Fruit fly (Drosophila melanogaster): Measurements from ENCODE around the gene Glys.
A peak's percentile ranks its signal among the peaks of the same experiment; 100 is the strongest.

Glys gene

dm6 chr3R:15145491-15145890 is 1.8 kb downstream of the Glys start (continued):
- peak; percentile 10 for TF ChIP-seq CG11902 (GFP tag; optimal IDR thresholded peaks at IDR 0.05)
- peak; percentile 85 for TF ChIP-seq CG32006 (GFP tag; optimal IDR thresholded peaks at IDR 0.05)
- peak; percentile 64 for TF ChIP-seq CG7368 (GFP tag; optimal IDR thresholded peaks at IDR 0.05)
- peak; percentile 30 for TF ChIP-seq Hr39 (GFP tag; optimal IDR thresholded peaks at IDR 0.05)
- TF ChIP-seq fkh (GFP tag; optimal IDR thresholded peaks at IDR 0.05) = no peak
- TF ChIP-seq Eip93F (GFP tag; optimal IDR thresholded peaks at IDR 0.05) = no peak
- TF ChIP-seq OdsH (GFP tag; optimal IDR thresholded peaks at IDR 0.05) = peak; percentile 77
- no peak for TF ChIP-seq CG6808 (GFP tag; optimal IDR thresholded peaks at IDR 0.05)
- peak; percentile 70 for TF ChIP-seq CG10631 (GFP tag; optimal IDR thresholded peaks at IDR 0.05)
- peak; percentile 67 for TF ChIP-seq CG34406 (GFP tag; optimal IDR thresholded peaks at IDR 0.05)
- TF ChIP-seq acj6 (GFP tag; optimal IDR thresholded peaks at IDR 0.05) = peak; percentile 70
- TF ChIP-seq svp (GFP tag) = peak; percentile 82
- TF ChIP-seq fd85E (GFP tag; optimal IDR thresholded peaks at IDR 0.05) = no peak
- peak; percentile 85 for TF ChIP-seq CG6163 (GFP tag; IDR thresholded peaks at IDR 0.05)
- peak; percentile 36 for TF ChIP-seq lz (GFP tag; optimal IDR thresholded peaks at IDR 0.05)
- peak; percentile 17 for TF ChIP-seq CG31627 (GFP tag; optimal IDR thresholded peaks at IDR 0.05)
- peak; percentile 58 for TF ChIP-seq topi (GFP tag; optimal IDR thresholded peaks at IDR 0.05)
- peak; percentile 44 for TF ChIP-seq Smox (GFP tag; optimal IDR thresholded peaks at IDR 0.05)
- TF ChIP-seq Eip75B (GFP tag; optimal IDR thresholded peaks at IDR 0.05) = peak; percentile 80
- peak; percentile 95 for TF ChIP-seq Eip78C (GFP tag)
- no peak; the same call in 2 of the 3 replicates for TF ChIP-seq CG8119 (GFP tag; IDR thresholded peaks at IDR 0.05)
- TF ChIP-seq CG15336 (GFP tag; IDR thresholded peaks at IDR 0.05) = peak; percentile 85
- peak; percentile 63 for TF ChIP-seq CG8319 (GFP tag; optimal IDR thresholded peaks at IDR 0.05)
- TF ChIP-seq Lpt (GFP tag; optimal IDR thresholded peaks at IDR 0.05) = peak; percentile 28
- peak; percentile 75 for TF ChIP-seq CG3032 (tag; optimal IDR thresholded peaks at IDR 0.05)
- no peak for TF ChIP-seq CG6854 (GFP tag; optimal IDR thresholded peaks at IDR 0.05)
- TF ChIP-seq CG6792 (GFP tag; optimal IDR thresholded peaks at IDR 0.05) = peak; percentile 73
- TF ChIP-seq Ets96B (tag; optimal IDR thresholded peaks at IDR 0.05) = peak; percentile 76
- TF ChIP-seq Sox102F (GFP tag; optimal IDR thresholded peaks at IDR 0.05) = peak; percentile 43

dm6 chr3R:15139816-15140473 is 7.4 kb downstream of the Glys start, which contains the start of gene CG3987:
Gene CG3987, plus strand, starts transcription at chr3R:15139958.
- TF ChIP-seq CG3919 (GFP tag; optimal IDR thresholded peaks at IDR 0.05) = no peak
- TF ChIP-seq fd59A (GFP tag; optimal IDR thresholded peaks at IDR 0.05) = no peak
- peak; percentile 70 for TF ChIP-seq vri (GFP tag; optimal IDR thresholded peaks at IDR 0.05)

dm6 chr3R:15139010-15139815 is 8.1 kb downstream of the Glys start:
- TF ChIP-seq Ets21C (GFP tag; optimal IDR thresholded peaks at IDR 0.05) (no peak), CG6792 (GFP tag; optimal IDR thresholded peaks at IDR 0.05) (no peak), CG3919 (GFP tag; optimal IDR thresholded peaks at IDR 0.05) (no peak), esn (GFP tag; optimal IDR thresholded peaks at IDR 0.05) (peak; percentile 52), Met (GFP tag; optimal IDR thresholded peaks at IDR 0.05) (peak; percentile 50), CG8119 (GFP tag; IDR thresholded peaks at IDR 0.05) (no peak), CG8632 (GFP tag; optimal IDR thresholded peaks at IDR 0.05) (peak; percentile 11), svp (GFP tag) (peak; percentile 72), CG6163 (GFP tag; IDR thresholded peaks at IDR 0.05) (no peak), acj6 (GFP tag; optimal IDR thresholded peaks at IDR 0.05) (peak; percentile 35), lz (GFP tag; optimal IDR thresholded peaks at IDR 0.05) (peak; percentile 14), CG31627 (GFP tag; optimal IDR thresholded peaks at IDR 0.05) (peak; percentile 23), topi (GFP tag; optimal IDR thresholded peaks at IDR 0.05) (peak; percentile 19), Eip78C (GFP tag) (no peak), vri (GFP tag; optimal IDR thresholded peaks at IDR 0.05) (peak; percentile 76), Sox14 (GFP tag; optimal IDR thresholded peaks at IDR 0.05) (peak; percentile 8), achi (GFP tag; optimal IDR thresholded peaks at IDR 0.05) (no peak), Sox15 (GFP tag; optimal IDR thresholded peaks at IDR 0.05) (peak; percentile 11), Sox102F (GFP tag; optimal IDR thresholded peaks at IDR 0.05) (peak; percentile 17), CG34406 (GFP tag; optimal IDR thresholded peaks at IDR 0.05) (peak; percentile 18), Eip75B (GFP tag; optimal IDR thresholded peaks at IDR 0.05) (no peak), fd59A (GFP tag; optimal IDR thresholded peaks at IDR 0.05) (no peak), CG11294 (GFP tag; IDR thresholded peaks at IDR 0.05) (no peak), CG6854 (GFP tag; optimal IDR thresholded peaks at IDR 0.05) (no peak)

Data from whole organism, prepupa.